Fruit fly (Drosophila melanogaster) ovary, adult (tissue): ENCODE data around the gene ND-B17.

Source experiments
- CG17801 ChIP-seq: fragments of 200-800 bp; optimal IDR thresholded peaks from 2 replicates; lab custom pipeline; 2019; ENCODE audit warnings: missing biosample characterization, mild to moderate bottlenecking, missing genetic modification characterization, moderate library complexity; ENCODE audit not compliant: partially characterized antibody

ND-B17 gene

DNA sequence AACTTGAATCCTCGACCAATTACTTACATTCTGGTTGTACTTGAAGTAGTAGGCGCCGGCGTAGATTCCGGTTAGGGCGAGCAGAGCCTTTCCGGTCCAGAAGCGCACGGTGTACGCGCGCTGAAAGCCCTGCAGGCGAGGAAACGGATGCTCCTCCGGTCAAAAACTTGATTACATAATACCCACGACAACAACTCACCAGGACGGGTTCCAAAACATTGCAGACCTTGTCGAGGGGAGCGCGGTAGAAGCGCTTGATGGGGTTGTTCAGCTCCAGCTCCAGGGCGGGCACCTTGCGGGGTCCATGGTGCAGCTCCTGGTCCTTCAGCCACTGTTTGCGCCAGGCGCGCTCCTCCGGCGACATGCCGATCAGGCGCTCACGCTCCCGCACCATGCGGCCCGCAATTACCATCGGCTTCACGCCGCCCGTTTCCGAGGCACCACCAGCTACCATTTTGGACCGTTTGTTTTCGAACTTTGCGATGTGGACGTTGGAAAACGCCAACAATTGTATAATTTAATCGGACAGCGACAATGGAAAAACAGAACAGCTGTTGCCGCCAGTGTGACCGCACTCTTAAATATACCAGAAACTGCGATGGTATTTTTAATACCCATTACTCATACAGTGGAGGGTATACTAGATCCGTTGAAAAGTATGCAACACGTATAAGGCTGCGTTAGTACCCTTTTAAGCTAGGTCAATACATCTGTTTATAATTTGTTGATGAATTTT lies at the start of gene ND-B17:
Gene ND-B17 (minus strand): TSS at position 556 of the 736 bp plus-strand sequence.
- TF ChIP-seq CG17801 (GFP tag; lab: Kevin White, UChicago), result no peak

DNA sequence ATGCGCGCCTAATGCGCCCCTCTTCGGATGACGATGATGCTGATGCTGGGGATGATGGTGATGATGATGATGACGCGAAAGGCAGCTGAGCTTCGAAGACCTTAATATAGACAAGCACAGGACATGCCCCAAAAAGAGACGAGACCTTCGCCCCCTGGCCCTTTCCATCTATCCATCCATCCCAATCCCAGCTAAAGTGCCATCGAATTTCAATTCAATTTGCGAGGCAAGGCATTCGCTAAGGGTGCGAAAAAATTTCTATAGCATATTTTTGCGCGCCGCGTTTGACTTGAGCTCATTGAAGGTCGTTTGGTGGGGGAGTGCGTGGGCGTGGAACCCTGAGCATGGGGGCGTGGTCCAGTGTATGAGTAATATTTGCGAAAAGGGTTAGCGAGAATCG lies 45.4 kb upstream of the ND-B17 start:
- no peak for TF ChIP-seq CG17801 (GFP tag; lab: Kevin White, UChicago)

DNA sequence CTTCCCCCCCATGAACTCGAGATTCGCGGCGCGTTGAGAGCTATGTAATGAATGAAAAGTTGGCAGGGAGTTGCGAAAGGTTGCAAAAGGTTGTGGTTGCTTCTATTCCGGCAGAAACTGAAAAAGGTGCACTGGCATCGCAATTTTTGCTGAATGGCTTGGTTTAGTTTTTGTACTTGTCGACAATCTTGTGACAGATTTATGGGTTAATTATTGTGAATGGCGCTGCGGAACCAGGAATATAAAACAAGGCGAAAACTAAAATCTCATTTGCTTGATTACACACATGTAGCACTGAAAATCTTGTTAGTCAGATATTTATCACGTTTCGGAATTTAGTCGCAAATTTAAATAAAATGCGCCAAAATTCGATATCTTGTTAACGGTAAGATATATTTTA lies 32.9 kb upstream of the ND-B17 start, which contains the start of gene t-Grip91:
Gene t-Grip91 (plus strand): TSS at position 301 of the 400 bp plus-strand sequence.
- no peak for TF ChIP-seq CG17801 (GFP tag; lab: Kevin White, UChicago)

DNA sequence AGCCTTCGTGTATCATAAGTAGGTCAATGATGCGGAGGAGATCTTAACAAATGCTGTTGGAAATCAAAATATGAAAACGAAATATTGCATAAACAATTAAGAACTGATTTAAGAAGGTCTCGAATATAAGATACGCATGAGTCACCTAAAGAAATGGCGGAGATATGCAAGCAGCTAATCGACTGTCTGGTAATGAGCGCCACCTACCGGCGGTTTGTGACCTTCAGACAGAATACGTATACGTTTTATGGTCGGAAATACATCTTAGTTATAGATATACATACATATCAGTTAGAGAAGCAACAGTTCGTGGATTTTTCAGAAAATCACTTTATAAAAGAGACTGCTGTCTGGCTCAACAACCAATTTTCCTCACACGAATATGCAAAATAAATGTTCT lies 32.1 kb upstream of the ND-B17 start:
- TF ChIP-seq CG17801 (GFP tag; lab: Kevin White, UChicago), result no peak

DNA sequence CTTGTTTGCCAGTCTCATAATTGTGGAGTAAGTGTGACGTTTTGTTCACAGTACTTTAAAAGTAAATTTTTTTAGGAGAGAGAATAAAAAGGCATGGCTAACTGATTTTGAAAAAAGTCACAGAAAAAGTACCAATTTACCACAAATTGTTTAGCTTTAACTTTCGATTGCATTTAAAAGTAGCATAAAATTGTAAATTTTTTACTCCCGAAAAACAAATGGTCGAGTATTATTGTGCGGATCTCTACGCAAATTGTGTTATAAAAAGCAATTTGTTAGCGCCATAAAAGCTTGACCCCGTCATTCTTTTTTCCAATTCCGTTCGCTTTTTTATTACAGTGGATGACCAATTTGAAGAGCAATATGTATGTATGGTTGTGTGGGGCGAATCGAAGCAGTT lies 25.9 kb upstream of the ND-B17 start, which contains the start of gene CG43760:
Gene CG43760 (minus strand): TSS at position 101 of the 400 bp plus-strand sequence.
- no peak for TF ChIP-seq CG17801 (GFP tag; lab: Kevin White, UChicago)

DNA sequence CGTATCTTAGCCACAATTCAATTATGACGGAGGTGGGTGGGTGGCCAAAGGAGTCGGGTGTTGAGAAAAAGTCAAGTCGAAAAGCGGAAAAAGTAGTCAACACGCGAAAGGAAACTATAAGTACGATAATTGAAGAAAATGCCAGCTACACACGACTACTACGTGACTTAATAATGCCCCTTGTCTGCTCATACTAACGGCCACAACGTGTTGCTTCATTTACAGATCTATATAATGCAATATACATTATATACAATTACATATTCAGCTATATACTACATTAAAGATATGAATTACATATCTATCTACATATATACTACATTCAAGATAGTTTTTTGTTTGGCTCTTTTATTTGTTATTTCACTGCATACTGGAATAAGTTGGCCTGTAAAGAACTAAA lies 22.1 kb upstream of the ND-B17 start, which contains the start of gene CG31826:
Gene CG31826 (minus strand): TSS at position 101 of the 400 bp plus-strand sequence.
- TF ChIP-seq CG17801 (GFP tag; lab: Kevin White, UChicago), result no peak

DNA sequence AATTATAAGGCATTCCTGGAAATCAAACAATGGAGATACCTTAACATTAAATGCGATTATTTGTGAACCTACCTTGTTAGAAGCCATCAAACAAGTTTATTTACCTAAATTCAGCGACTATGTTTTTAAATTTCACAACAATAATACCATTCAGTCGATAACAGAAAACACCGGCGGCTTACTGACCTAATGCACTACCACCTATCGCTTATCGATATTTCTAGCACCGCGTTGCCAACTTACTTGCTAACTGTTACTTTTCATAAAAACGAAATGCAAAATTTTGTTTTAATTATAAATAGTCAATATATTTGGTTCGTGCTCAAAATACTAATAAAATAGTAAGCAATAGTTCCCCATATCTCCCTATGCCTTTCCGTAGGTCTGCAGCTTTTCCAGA lies 20.1 kb upstream of the ND-B17 start, which contains the start of gene Ku80:
Gene Ku80 (minus strand): TSS at position 182 of the 400 bp plus-strand sequence.
- TF ChIP-seq CG17801 (GFP tag; lab: Kevin White, UChicago), result no peak

DNA sequence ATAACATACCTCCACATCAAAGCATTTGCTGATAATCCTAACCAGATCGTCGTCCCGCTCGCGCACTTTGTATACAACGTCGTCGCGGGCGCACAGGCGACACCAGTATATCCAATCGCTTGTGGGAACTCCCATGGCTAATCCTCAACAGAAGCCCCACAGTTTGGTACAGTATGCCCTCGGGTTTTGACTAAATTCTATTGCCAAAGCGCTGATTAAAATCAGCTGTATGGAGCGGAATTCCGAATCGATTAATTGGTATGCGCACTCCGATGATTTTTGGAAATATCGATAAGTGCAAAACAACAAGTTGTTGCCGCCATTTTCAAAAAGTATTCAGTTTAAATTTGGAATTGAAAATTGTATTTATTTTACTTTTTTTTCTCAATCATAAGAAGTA lies 17.2 kb upstream of the ND-B17 start, which contains the start of gene wek:
Gene wek (minus strand): TSS at position 253 of the 400 bp plus-strand sequence.
- no peak for TF ChIP-seq CG17801 (GFP tag; lab: Kevin White, UChicago)

DNA sequence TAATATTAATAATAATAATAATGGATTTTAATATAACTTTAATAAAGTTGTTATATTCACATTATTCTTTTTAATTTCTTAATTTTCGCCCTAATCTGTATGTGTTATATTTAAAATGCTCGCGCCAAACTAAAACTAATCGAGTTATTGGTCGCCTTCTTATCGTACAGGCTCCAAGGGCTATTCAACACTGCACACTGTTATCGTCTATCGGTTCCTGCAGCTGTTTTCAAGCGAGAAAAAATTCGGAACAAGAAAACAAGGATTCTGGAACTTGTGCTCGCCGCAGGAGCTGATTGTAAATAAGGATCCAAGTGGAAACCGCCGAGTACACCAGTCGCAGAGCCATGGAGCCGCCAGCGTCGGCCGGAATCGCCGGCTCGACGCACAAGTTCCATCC lies 13.2 kb upstream of the ND-B17 start, which contains the start of gene CG3793:
Gene CG3793 (plus strand): TSS at position 192 of the 400 bp plus-strand sequence.
- no peak for TF ChIP-seq CG17801 (GFP tag; lab: Kevin White, UChicago)

DNA sequence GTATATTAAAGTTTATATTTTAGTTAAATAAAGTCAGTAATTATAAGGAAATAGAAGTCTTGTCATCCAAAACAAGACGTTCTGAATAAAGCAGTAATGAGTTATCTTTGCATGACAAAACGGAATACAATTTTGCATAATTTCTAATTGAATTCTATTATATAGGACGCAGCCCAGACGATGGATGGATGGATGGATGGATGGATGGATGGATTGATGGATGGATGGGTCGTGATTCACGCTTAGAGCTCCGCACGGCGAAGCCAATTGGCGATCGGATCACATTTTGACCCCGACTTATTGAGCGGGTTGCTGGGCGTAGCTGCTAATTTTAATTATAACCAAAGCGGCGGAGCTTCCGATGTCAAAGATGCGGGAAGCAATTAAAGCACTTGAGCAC lies 12.5 kb upstream of the ND-B17 start:
- TF ChIP-seq CG17801 (GFP tag; lab: Kevin White, UChicago), result no peak

DNA sequence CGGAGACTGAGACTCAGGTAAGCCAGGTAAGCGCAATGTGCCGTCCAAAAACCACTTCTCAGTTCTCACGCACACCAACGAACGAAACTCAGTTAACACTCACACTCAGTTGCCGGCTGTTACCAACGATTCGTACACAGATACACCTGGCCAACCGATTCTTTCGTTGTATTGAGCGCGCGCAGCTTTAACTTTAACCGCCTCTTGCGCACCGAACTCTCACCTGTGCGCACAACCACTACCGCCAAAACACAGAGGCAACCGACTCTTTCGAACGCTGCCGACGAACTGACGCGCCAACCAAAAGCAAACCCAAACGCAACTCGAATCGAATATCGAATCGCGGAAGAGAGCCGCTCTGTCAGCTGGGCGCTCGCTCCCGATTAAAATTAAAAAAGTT lies 11.6 kb upstream of the ND-B17 start, which contains the start of gene Gli:
Gene Gli (minus strand): TSS at position 293 of the 400 bp plus-strand sequence.
- peak; percentile 29 for TF ChIP-seq CG17801 (GFP tag; lab: Kevin White, UChicago)

DNA sequence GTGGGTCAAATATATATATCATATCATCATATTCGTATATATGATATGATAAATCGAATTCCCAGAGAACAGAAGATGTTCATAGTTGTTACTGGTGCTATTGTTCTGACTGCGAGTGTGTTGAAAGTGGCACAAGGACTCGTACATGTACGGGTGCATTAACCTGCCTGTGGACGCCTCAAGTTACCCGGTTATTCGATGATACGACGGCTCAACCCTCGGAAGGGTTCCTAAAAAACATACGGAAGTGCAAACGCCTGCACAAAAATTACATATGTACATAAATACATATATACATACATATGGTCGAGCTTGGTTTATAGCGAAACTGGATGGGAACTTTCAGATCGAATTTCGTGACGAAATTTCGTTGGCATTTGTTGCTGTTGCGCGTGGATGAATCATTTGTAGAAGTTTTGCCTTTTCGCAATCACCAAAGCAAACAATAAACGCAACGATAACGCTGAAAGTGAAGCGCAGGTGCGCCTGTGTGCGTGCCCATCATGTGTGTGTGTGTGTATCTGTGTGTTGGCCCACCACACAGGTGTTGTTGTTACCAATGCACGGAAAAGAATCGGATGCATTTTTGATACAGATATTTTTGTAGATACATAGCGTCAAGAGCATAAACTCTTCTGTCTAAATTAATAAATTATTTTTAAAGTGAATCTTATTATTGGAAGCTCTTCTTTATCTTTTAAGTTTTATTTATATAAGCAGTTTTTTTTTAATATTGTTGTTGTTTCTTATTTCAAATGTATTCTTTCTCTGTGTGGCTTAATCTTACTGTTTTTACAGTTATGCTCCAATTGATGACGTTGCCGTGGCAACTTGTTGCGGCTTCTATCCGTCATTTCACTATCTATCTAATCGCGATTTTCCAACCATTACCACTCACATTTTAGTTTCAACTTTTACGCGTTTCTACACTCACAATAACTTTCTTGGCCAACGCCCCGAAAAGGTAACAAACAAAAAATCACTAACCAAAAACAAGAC lies 10.8 kb upstream of the ND-B17 start:
- TF ChIP-seq CG17801 (GFP tag; lab: Kevin White, UChicago), result peak; percentile 37

DNA sequence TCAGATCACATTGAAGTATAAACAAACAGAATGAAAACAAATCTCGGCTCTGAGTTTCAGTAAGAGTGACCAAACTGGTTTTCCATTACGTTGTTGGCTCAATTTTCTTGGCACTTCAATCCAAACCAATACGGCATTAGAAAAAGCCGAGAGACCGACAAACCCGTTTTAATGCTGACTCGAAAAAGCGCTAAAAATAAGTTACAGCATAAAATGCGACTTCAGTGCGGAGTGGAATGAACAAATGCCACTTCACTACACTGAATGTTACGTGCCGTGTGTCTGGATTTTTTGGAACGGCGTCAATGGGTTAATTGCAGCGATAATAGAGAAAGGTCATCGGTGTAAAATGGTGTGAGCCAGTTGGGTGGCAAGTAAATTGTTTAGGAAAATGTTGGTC lies 9.8 kb upstream of the ND-B17 start:
- no peak for TF ChIP-seq CG17801 (GFP tag; lab: Kevin White, UChicago)

DNA sequence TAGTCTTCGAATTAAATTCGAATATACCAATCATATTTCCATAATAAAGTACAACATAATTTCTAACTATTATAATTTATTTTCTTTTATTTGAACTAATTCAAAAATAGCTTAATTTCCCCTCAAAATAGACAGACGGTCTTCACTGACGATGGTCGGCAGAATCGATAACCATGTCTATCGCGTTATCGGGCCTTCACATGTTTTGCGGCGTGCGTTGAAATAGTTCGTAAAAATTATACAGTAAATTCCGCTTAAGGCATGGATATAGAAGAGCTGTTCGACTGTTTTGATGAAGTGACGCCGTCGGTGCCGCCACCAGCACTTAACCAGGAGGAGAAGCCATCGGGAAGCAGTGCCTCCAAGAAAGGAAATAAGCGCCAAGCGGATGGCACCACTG lies 1.2 kb upstream of the ND-B17 start, which contains the start of gene Mtr4:
Gene Mtr4 (plus strand): TSS at position 168 of the 400 bp plus-strand sequence.
- TF ChIP-seq CG17801 (GFP tag; lab: Kevin White, UChicago), result no peak

DNA sequence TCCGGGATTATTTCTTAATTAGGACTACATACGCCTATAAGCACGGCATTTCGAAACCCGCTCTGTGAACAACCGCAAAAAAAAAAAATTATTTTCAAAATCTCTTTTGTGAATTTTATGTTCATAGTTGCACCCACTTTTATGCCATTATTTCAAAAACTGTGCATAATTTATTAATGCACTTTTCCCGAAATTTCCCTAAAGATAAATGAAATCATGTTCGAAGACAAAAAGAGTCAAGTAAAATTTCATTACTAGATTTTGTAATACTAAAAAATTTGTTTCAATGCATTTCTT lies 329 bp upstream of the ND-B17 start:
- no peak for TF ChIP-seq CG17801 (GFP tag; lab: Kevin White, UChicago)
